Fruit fly (Drosophila melanogaster) whole organism, embryonic: Measurements from ENCODE around the gene Gr5a.

ENCODE experiments used
- ATbp ChIP-seq: fragments of 200-800 bp; sonication (Bioruptor generic); optimal IDR thresholded peaks from 2 replicates; lab custom pipeline; 2017; ENCODE audit warnings: missing biosample characterization, mild to moderate bottlenecking, missing genetic modification characterization, missing genetic modification reagents
- B-H2 ChIP-seq: fragments of 200-800 bp; sonication (Bioruptor generic); optimal IDR thresholded peaks from 2 replicates; lab custom pipeline; 2018; ENCODE audit warnings: missing biosample characterization, mild to moderate bottlenecking, missing genetic modification characterization
- Bteb2 ChIP-seq: fragments of 200-800 bp; sonication (Bioruptor generic); optimal IDR thresholded peaks from 2 replicates; lab custom pipeline; 2016; ENCODE audit warnings: missing biosample characterization, missing genetic modification characterization
- CG10321 ChIP-seq: fragments of 200-800 bp; sonication (Bioruptor generic); IDR thresholded peaks from 2 replicates; pipeline ENCODE4 v1.3.6; 2022; ENCODE audit warnings: missing biosample characterization, missing genetic modification characterization
- CG11093 ChIP-seq: fragments of 200-800 bp; sonication (Bioruptor generic); IDR thresholded peaks from 3 replicates; pipeline ENCODE4 v1.3.6; 2022; ENCODE audit warnings: missing biosample characterization, missing genetic modification characterization
- CG12236 ChIP-seq: fragments of 200-800 bp; sonication (Bioruptor generic); optimal IDR thresholded peaks from 2 replicates; lab custom pipeline; 2016; ENCODE audit warnings: missing biosample characterization, missing genetic modification characterization
- CG12769 ChIP-seq: fragments of 200-800 bp; sonication (Bioruptor generic); optimal IDR thresholded peaks from 2 replicates; lab custom pipeline; 2019; ENCODE audit warnings: missing biosample characterization, mild to moderate bottlenecking, missing genetic modification characterization, moderate library complexity
- CG12942 ChIP-seq: fragments of 200-800 bp; sonication (Bioruptor generic); optimal IDR thresholded peaks from 3 replicates; lab custom pipeline; 2016; ENCODE audit warnings: missing biosample characterization, missing genetic modification characterization
- CG13624 ChIP-seq: fragments of 200-800 bp; sonication (Bioruptor generic); optimal IDR thresholded peaks from 2 replicates; lab custom pipeline; 2016; ENCODE audit warnings: missing biosample characterization, missing genetic modification characterization
- CG1529 ChIP-seq: fragments of 200-800 bp; sonication (Bioruptor generic); optimal IDR thresholded peaks from 3 replicates; lab custom pipeline; 2018; ENCODE audit warnings: missing biosample characterization, missing genetic modification characterization
- CG15514 ChIP-seq: fragments of 200-800 bp; sonication (Bioruptor generic); optimal IDR thresholded peaks from 3 replicates; lab custom pipeline; 2017; ENCODE audit warnings: missing biosample characterization, missing genetic modification characterization, mild to moderate bottlenecking, moderate library complexity, missing genetic modification reagents
- CG30403 ChIP-seq: fragments of 200-800 bp; sonication (Bioruptor generic); optimal IDR thresholded peaks from 3 replicates; lab custom pipeline; 2016; ENCODE audit warnings: missing biosample characterization, missing genetic modification characterization
- CG3281 ChIP-seq: fragments of 200-800 bp; sonication (Bioruptor generic); optimal IDR thresholded peaks from 3 replicates; lab custom pipeline; 2017; ENCODE audit warnings: missing biosample characterization, mild to moderate bottlenecking, missing genetic modification characterization
- CG34376 ChIP-seq: fragments of 200-800 bp; sonication (Bioruptor generic); optimal IDR thresholded peaks from 2 replicates; lab custom pipeline; 2018; ENCODE audit warnings: missing biosample characterization, mild to moderate bottlenecking, missing genetic modification characterization
- CG4617 ChIP-seq: fragments of 200-800 bp; sonication (Bioruptor generic); optimal IDR thresholded peaks from 3 replicates; lab custom pipeline; 2016; ENCODE audit warnings: missing biosample characterization, missing genetic modification characterization, borderline replicate concordance
- CG4820 ChIP-seq: fragments of 200-800 bp; sonication (Bioruptor generic); optimal IDR thresholded peaks from 3 replicates; lab custom pipeline; 2016; ENCODE audit warnings: missing biosample characterization, missing genetic modification characterization
- CG6654 ChIP-seq: fragments of 200-800 bp; sonication (Bioruptor generic); optimal IDR thresholded peaks from 2 replicates; lab custom pipeline; 2017; ENCODE audit warnings: missing biosample characterization, mild to moderate bottlenecking, missing genetic modification characterization
- CG6854 ChIP-seq: fragments of 200-800 bp; sonication (Bioruptor generic); optimal IDR thresholded peaks from 3 replicates; lab custom pipeline; 2017; ENCODE audit warnings: missing biosample characterization, mild to moderate bottlenecking, missing genetic modification characterization
- Dbx ChIP-seq: fragments of 200-800 bp; sonication (Bioruptor generic); IDR thresholded peaks from 3 replicates; pipeline ENCODE4 v1.3.6; 2022; ENCODE audit warnings: missing biosample characterization, missing genetic modification characterization
- E2f2 ChIP-seq: fragments of 200-800 bp; sonication (Bioruptor generic); IDR thresholded peaks from 2 replicates; pipeline ENCODE4 v1.3.6; 2022; ENCODE audit warnings: missing biosample characterization, missing genetic modification characterization
- Ets65A ChIP-seq: fragments of 200-800 bp; sonication (Bioruptor generic); peaks from one replicate; lab custom pipeline; 2016; ENCODE audit warnings: missing biosample characterization, missing genetic modification characterization
- Fer2 ChIP-seq: fragments of 200-800 bp; sonication (Bioruptor generic); optimal IDR thresholded peaks from 2 replicates; lab custom pipeline; 2018; ENCODE audit warnings: missing biosample characterization, mild to moderate bottlenecking, missing genetic modification characterization, moderate library complexity
- Gug ChIP-seq: fragments of 200-800 bp; sonication (Bioruptor generic); IDR thresholded peaks from 4 replicates; pipeline ENCODE4 v1.3.6; 2022; ENCODE audit warnings: missing biosample characterization, missing genetic modification characterization
- Hr78 ChIP-seq, 2 experiments: fragments of 200-800 bp in 1 of 2; fragments of >200 bp in 1 of 2; sonication (Bioruptor generic) in 1 of 2; optimal IDR thresholded peaks; 2 replicates each; lab custom pipeline; 2017 to 2019; ENCODE audit warnings: missing biosample characterization in 2 of 2, missing genetic modification characterization in 2 of 2, mild to moderate bottlenecking in 1 of 2, moderate library complexity in 1 of 2
- Mrtf ChIP-seq: fragments of 200-800 bp; sonication (Bioruptor generic); IDR thresholded peaks from 3 replicates; pipeline ENCODE4 v1.3.6; 2022; ENCODE audit warnings: missing biosample characterization, missing genetic modification characterization
- NK7.1 ChIP-seq: fragments of 200-800 bp; sonication (Bioruptor generic); optimal IDR thresholded peaks from 3 replicates; lab custom pipeline; 2016; ENCODE audit warnings: missing biosample characterization, missing genetic modification characterization
- Sin3A ChIP-seq: fragments of >200 bp; optimal IDR thresholded peaks from 2 replicates; lab custom pipeline; 2018
- Spps ChIP-seq: fragments of 200-800 bp; sonication (Bioruptor generic); optimal IDR thresholded peaks from 2 replicates; lab custom pipeline; 2018; ENCODE audit warnings: missing biosample characterization, mild to moderate bottlenecking, missing genetic modification characterization
- Stat92E ChIP-seq, 3 experiments: fragments of >200 bp in 2 of 3; fragments of 200-800 bp in 1 of 3; sonication (Bioruptor generic) in 1 of 3; optimal IDR thresholded peaks; 2 replicates each; lab custom pipeline; 2017 to 2019; ENCODE audit warnings: missing biosample characterization in 3 of 3, missing genetic modification characterization in 3 of 3, mild to moderate bottlenecking in 1 of 3, moderate library complexity in 1 of 3
- Trl ChIP-seq, 3 experiments: fragments of >200 bp in 2 of 3; fragments of 200-800 bp in 1 of 3; sonication (Bioruptor generic) in 1 of 3; optimal IDR thresholded peaks; 2 replicates in 1 of 3; 3 replicates in 2 of 3; lab custom pipeline; 2016 to 2017; ENCODE audit warnings: missing biosample characterization in 1 of 3, missing genetic modification characterization in 1 of 3
- Xbp1 ChIP-seq: fragments of 200-800 bp; sonication (Bioruptor generic); optimal IDR thresholded peaks from 3 replicates; lab custom pipeline; 2016; ENCODE audit warnings: missing biosample characterization, mild to moderate bottlenecking, missing genetic modification characterization
- ac ChIP-seq: fragments of 200-800 bp; sonication (Bioruptor generic); optimal IDR thresholded peaks from 3 replicates; lab custom pipeline; 2017; ENCODE audit warnings: missing biosample characterization, mild to moderate bottlenecking, missing genetic modification characterization
- cad ChIP-seq: fragments of >200 bp; optimal IDR thresholded peaks from 2 replicates; lab custom pipeline; 2017; ENCODE audit warnings: missing biosample characterization, missing genetic modification characterization
- chinmo ChIP-seq: fragments of 200-800 bp; sonication (Bioruptor generic); IDR thresholded peaks from 4 replicates; pipeline ENCODE4 v1.3.6; 2022; ENCODE audit warnings: missing biosample characterization, missing genetic modification characterization; ENCODE audit not compliant: partially characterized antibody
- crp ChIP-seq, 2 experiments: fragments of 200-800 bp; sonication (Bioruptor generic); optimal IDR thresholded peaks; 2 replicates in 1 of 2; 3 replicates in 1 of 2; lab custom pipeline; 2017; ENCODE audit warnings: missing biosample characterization in 2 of 2, missing genetic modification characterization in 2 of 2, mild to moderate bottlenecking in 1 of 2, moderate library complexity in 1 of 2
- dm ChIP-seq: fragments of 200-800 bp; sonication (Bioruptor generic); optimal IDR thresholded peaks from 3 replicates; lab custom pipeline; 2016; ENCODE audit warnings: missing biosample characterization, missing genetic modification characterization
- dpn ChIP-seq, 2 experiments: fragments of 200-800 bp; sonication (Bioruptor generic); optimal IDR thresholded peaks; 3 replicates each; lab custom pipeline; 2016; ENCODE audit warnings: missing biosample characterization in 2 of 2, missing genetic modification characterization in 2 of 2
- ftz-f1 ChIP-seq: fragments of 200-800 bp; sonication (Bioruptor generic); optimal IDR thresholded peaks from 2 replicates; lab custom pipeline; 2016; ENCODE audit warnings: missing biosample characterization, missing genetic modification characterization
- grn ChIP-seq: fragments of 200-800 bp; sonication (Bioruptor generic); optimal IDR thresholded peaks from 3 replicates; lab custom pipeline; 2017; ENCODE audit warnings: missing biosample characterization, missing genetic modification characterization
- gsb ChIP-seq: fragments of 200-800 bp; sonication (Bioruptor generic); IDR thresholded peaks from 2 replicates; pipeline ENCODE4 v1.3.6; 2022; ENCODE audit warnings: missing biosample characterization, missing genetic modification characterization
- hb ChIP-seq: fragments of 200-800 bp; sonication (Bioruptor generic); IDR thresholded peaks from 3 replicates; pipeline ENCODE4 v1.3.6; 2022; ENCODE audit warnings: missing biosample characterization, missing genetic modification characterization; ENCODE audit not compliant: partially characterized antibody
- hth ChIP-seq: fragments of >200 bp; optimal IDR thresholded peaks from 2 replicates; lab custom pipeline; 2017; ENCODE audit warnings: inconsistent platforms
- insv ChIP-seq, 2 experiments: fragments of 200-800 bp; sonication (Bioruptor generic); optimal IDR thresholded peaks; 3 replicates each; lab custom pipeline; 2016 to 2018; ENCODE audit warnings: missing biosample characterization in 2 of 2, missing genetic modification characterization in 2 of 2
- otp ChIP-seq: fragments of 200-800 bp; sonication (Bioruptor generic); IDR thresholded peaks from 3 replicates; pipeline ENCODE4, ENCODE4 v1.3.6; 2022; ENCODE audit warnings: missing biosample characterization, missing genetic modification characterization
- pho ChIP-seq: fragments of 200-800 bp; sonication (Bioruptor generic); optimal IDR thresholded peaks from 2 replicates; lab custom pipeline; 2016; ENCODE audit warnings: missing biosample characterization, missing genetic modification characterization
- repo ChIP-seq: fragments of 200-800 bp; sonication (Bioruptor generic); optimal IDR thresholded peaks from 2 replicates; lab custom pipeline; 2016; ENCODE audit warnings: missing biosample characterization, missing genetic modification characterization
- toy ChIP-seq: fragments of 200-800 bp; sonication (Bioruptor generic); IDR thresholded peaks from 2 replicates; pipeline ENCODE4 v1.3.6; 2022; ENCODE audit warnings: missing biosample characterization, missing genetic modification characterization
- unpg ChIP-seq: fragments of 200-800 bp; sonication (Bioruptor generic); optimal IDR thresholded peaks from 3 replicates; lab custom pipeline; 2018; ENCODE audit warnings: missing biosample characterization, mild to moderate bottlenecking, missing genetic modification characterization, moderate library complexity
- usp ChIP-seq: fragments of >200 bp; optimal IDR thresholded peaks from 2 replicates; lab custom pipeline; 2017; ENCODE audit warnings: missing biosample characterization, missing genetic modification characterization
- z ChIP-seq: fragments of 200-800 bp; sonication (Bioruptor generic); IDR thresholded peaks from 3 replicates; pipeline ENCODE4 v1.3.6; 2022; ENCODE audit warnings: missing biosample characterization, missing genetic modification characterization

Gr5a gene

DNA sequence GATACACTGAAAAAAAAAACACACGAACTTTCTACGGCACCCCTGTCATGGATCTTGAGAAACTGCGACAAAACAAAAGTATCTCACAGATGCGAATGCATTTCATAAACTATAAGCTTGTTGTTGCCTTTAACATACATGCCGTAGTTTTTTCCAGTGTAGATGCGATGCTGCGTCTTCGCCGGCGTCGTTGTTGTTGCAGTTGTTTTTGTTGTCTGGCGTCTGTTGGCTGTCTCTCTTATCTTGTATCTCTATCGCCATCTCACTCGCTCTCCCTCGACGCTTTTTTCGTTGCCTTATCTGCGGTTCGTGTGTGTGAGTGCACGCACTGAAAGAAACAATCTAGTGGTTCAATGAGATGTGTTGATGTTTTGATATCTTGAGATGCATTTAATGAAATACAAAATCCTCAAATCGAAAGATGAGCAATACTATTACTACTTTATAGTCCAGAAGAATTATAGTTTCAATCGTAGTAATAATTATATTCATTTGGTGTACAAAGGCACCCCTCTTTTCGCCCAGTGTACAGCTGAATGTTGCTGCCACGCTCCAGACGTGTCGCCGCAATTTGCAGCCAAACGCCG, 16.1 kb downstream of the Gr5a start (continued):
- TF ChIP-seq CG11093 (peak; percentile 93), CG6654 (peak; percentile 69), Gug (GFP tag; lab: Robert Waterston, UW) (peak; percentile 96), pho (peak; percentile 94), CG30403 (GFP tag; lab: Kevin White, UChicago) (peak; percentile 97), CG12769 (tag; lab: Kevin White, UChicago) (peak; percentile 91), hb (GFP tag; lab: Robert Waterston, UW) (no peak), chinmo (GFP tag; lab: Robert Waterston, UW) (peak; percentile 74; the same call in 1 of the 4 replicates), CG3281 (GFP tag; lab: Kevin White, UChicago) (peak; percentile 88), Sin3A (lab: Kevin White, UChicago) (no peak), otp (peak; percentile 98), dm (GFP tag; lab: Kevin White, UChicago) (peak; percentile 96), ftz-f1 (GFP tag; lab: Kevin White, UChicago) (peak; percentile 50), Dbx (GFP tag; lab: Robert Waterston, UW) (peak; percentile 90), ac (peak; percentile 96), CG4820 (peak; percentile 98), Bteb2 (GFP tag; lab: Kevin White, UChicago) (peak; percentile 95), hth (lab: Kevin White, UChicago) (no peak), z (GFP tag; lab: Robert Waterston, UW) (peak; percentile 56; the same call in 1 of the 3 replicates), NK7.1 (peak; percentile 95), CG34376 (GFP tag; lab: Kevin White, UChicago) (peak; percentile 79), E2f2 (peak; percentile 77; the same call in 1 of the 2 replicates), Stat92E (GFP tag; optimal IDR thresholded peaks at IDR 0.05; lab: Kevin White, UChicago) (peak in 1 of 3 experiments; percentile 80), Mrtf (GFP tag; lab: Robert Waterston, UW) (peak; percentile 97), CG12942 (GFP tag; lab: Kevin White, UChicago) (peak; percentile 97), repo (GFP tag; lab: Kevin White, UChicago) (peak; percentile 97), ATbp (peak; percentile 95), CG6854 (GFP tag; lab: Kevin White, UChicago) (peak; percentile 86), unpg (peak; percentile 95), usp (GFP tag; lab: Kevin White, UChicago) (no peak), Xbp1 (peak; percentile 97), crp (GFP tag; optimal IDR thresholded peaks at IDR 0.05; lab: Kevin White, UChicago) (peak in 1 of 2 experiments; percentile 68), CG1529 (peak; percentile 93), CG10321 (GFP tag; lab: Robert Waterston, UW) (peak; percentile 76), insv (GFP tag; optimal IDR thresholded peaks at IDR 0.05; lab: Kevin White, UChicago) (peak; percentile 50 to 69), cad (GFP tag; lab: Kevin White, UChicago) (no peak), Hr78 (GFP tag; optimal IDR thresholded peaks at IDR 0.05; lab: Kevin White, UChicago) (peak in 1 of 2 experiments; percentile 75), Trl (optimal IDR thresholded peaks at IDR 0.05; lab: Kevin White, UChicago) (no peak), Trl (GFP tag; optimal IDR thresholded peaks at IDR 0.05; lab: Kevin White, UChicago) (peak; percentile 99), dpn (GFP tag; optimal IDR thresholded peaks at IDR 0.05; lab: Kevin White, UChicago) (peak; percentile 98), grn (GFP tag; lab: Kevin White, UChicago) (peak; percentile 99), Ets65A (GFP tag; lab: Kevin White, UChicago) (peak; percentile 100), B-H2 (GFP tag; lab: Kevin White, UChicago) (peak; percentile 79), CG4617 (GFP tag; lab: Kevin White, UChicago) (peak; percentile 98), CG15514 (GFP tag; lab: Kevin White, UChicago) (peak; percentile 85), Fer2 (tag; lab: Kevin White, UChicago) (peak; percentile 85), toy (GFP tag; lab: Robert Waterston, UW) (peak; percentile 58; the same call in 1 of the 2 replicates), Spps (peak; percentile 72), CG12236 (GFP tag; lab: Kevin White, UChicago) (peak; percentile 97), CG13624 (GFP tag; lab: Kevin White, UChicago) (peak; percentile 97), gsb (peak; percentile 87)
